Fruit fly (Drosophila melanogaster) whole organism, embryonic: ENCODE measurements around the gene LpR1.

Experiments used
- Atf3 ChIP-seq: fragments of 200-800 bp; sonication (Bioruptor generic); optimal IDR thresholded peaks from 3 replicates; lab custom pipeline; 2016; ENCODE audit warnings: missing biosample characterization, missing genetic modification characterization
- BtbVII ChIP-seq: fragments of 200-800 bp; sonication (Bioruptor generic); optimal IDR thresholded peaks from 3 replicates; lab custom pipeline; 2017; ENCODE audit warnings: missing biosample characterization, mild to moderate bottlenecking, missing genetic modification characterization
- CG10654 ChIP-seq: fragments of 200-800 bp; sonication (Bioruptor generic); optimal IDR thresholded peaks from 2 replicates; lab custom pipeline; 2016; ENCODE audit warnings: missing biosample characterization, missing genetic modification characterization
- CG10979 ChIP-seq: fragments of 200-800 bp; sonication (Bioruptor generic); optimal IDR thresholded peaks from 2 replicates; lab custom pipeline; 2018; ENCODE audit warnings: missing biosample characterization, mild to moderate bottlenecking, missing genetic modification characterization, moderate library complexity
- CG11247 ChIP-seq: fragments of 200-800 bp; sonication (Bioruptor generic); IDR thresholded peaks from 2 replicates; pipeline ENCODE4 v1.3.6; 2022; ENCODE audit warnings: missing biosample characterization, missing genetic modification characterization
- CG11695 ChIP-seq: fragments of 200-800 bp; sonication (Bioruptor generic); IDR thresholded peaks from 3 replicates; pipeline ENCODE4 v1.3.6; 2022; ENCODE audit warnings: missing biosample characterization, missing genetic modification characterization
- CG11696 ChIP-seq: fragments of 200-800 bp; sonication (Bioruptor generic); IDR thresholded peaks from 2 replicates; pipeline ENCODE4 v1.3.6; 2022; ENCODE audit warnings: missing biosample characterization, missing genetic modification characterization
- CG1529 ChIP-seq: fragments of 200-800 bp; sonication (Bioruptor generic); optimal IDR thresholded peaks from 3 replicates; lab custom pipeline; 2018; ENCODE audit warnings: missing biosample characterization, missing genetic modification characterization
- CG17568 ChIP-seq: fragments of 200-800 bp; sonication (Bioruptor generic); optimal IDR thresholded peaks from 2 replicates; lab custom pipeline; 2018; ENCODE audit warnings: missing biosample characterization, mild to moderate bottlenecking, missing genetic modification characterization, moderate library complexity
- CG30020 ChIP-seq: fragments of 200-800 bp; optimal IDR thresholded peaks from 2 replicates; lab custom pipeline; 2019; ENCODE audit warnings: missing biosample characterization, mild to moderate bottlenecking, missing genetic modification characterization, moderate library complexity
- CG3838 ChIP-seq: fragments of 200-800 bp; sonication (Bioruptor generic); optimal IDR thresholded peaks from 3 replicates; lab custom pipeline; 2016; ENCODE audit warnings: missing biosample characterization, missing genetic modification characterization
- CG3847 ChIP-seq: fragments of 200-800 bp; sonication (Bioruptor generic); IDR thresholded peaks from 2 replicates; pipeline ENCODE4 v1.3.6; 2022; ENCODE audit warnings: missing biosample characterization, missing genetic modification characterization
- CG6654 ChIP-seq: fragments of 200-800 bp; sonication (Bioruptor generic); optimal IDR thresholded peaks from 2 replicates; lab custom pipeline; 2017; ENCODE audit warnings: missing biosample characterization, mild to moderate bottlenecking, missing genetic modification characterization
- CG7963 ChIP-seq: fragments of 200-800 bp; sonication (Bioruptor generic); IDR thresholded peaks from 3 replicates; pipeline ENCODE4 v1.3.6; 2022; ENCODE audit warnings: missing biosample characterization, missing genetic modification characterization; ENCODE audit not compliant: partially characterized antibody
- CG9727 ChIP-seq: fragments of 200-800 bp; sonication (Bioruptor generic); optimal IDR thresholded peaks from 3 replicates; lab custom pipeline; 2017; ENCODE audit warnings: missing biosample characterization, mild to moderate bottlenecking, missing genetic modification characterization
- CTCF ChIP-seq: fragments of 200-800 bp; sonication (Bioruptor generic); optimal IDR thresholded peaks from 2 replicates; lab custom pipeline; 2017; ENCODE audit warnings: missing biosample characterization, mild to moderate bottlenecking, missing genetic modification characterization, moderate library complexity
- CoRest ChIP-seq: fragments of 200-800 bp; sonication (Bioruptor generic); optimal IDR thresholded peaks from 3 replicates; lab custom pipeline; 2018; ENCODE audit warnings: missing biosample characterization, mild to moderate bottlenecking, missing genetic modification characterization, moderate library complexity
- E2f2 ChIP-seq: fragments of 200-800 bp; sonication (Bioruptor generic); IDR thresholded peaks from 2 replicates; pipeline ENCODE4 v1.3.6; 2022; ENCODE audit warnings: missing biosample characterization, missing genetic modification characterization
- Fer2 ChIP-seq: fragments of 200-800 bp; sonication (Bioruptor generic); optimal IDR thresholded peaks from 2 replicates; lab custom pipeline; 2018; ENCODE audit warnings: missing biosample characterization, mild to moderate bottlenecking, missing genetic modification characterization, moderate library complexity
- Fer3 ChIP-seq: fragments of 200-800 bp; sonication (Bioruptor generic); optimal IDR thresholded peaks from 2 replicates; lab custom pipeline; 2018; ENCODE audit warnings: missing biosample characterization, mild to moderate bottlenecking, missing genetic modification characterization, moderate library complexity
- GATAe ChIP-seq: fragments of 200-800 bp; sonication (Bioruptor generic); conservative IDR thresholded peaks from 2 replicates; pipeline ENCODE4 v1.3.6; 2022; ENCODE audit warnings: missing biosample characterization, missing genetic modification characterization
- Hey ChIP-seq: fragments of 200-800 bp; sonication (Bioruptor generic); optimal IDR thresholded peaks from 3 replicates; lab custom pipeline; 2018; ENCODE audit warnings: missing biosample characterization, mild to moderate bottlenecking, missing genetic modification characterization
- Hmr ChIP-seq: fragments of 200-800 bp; sonication (Bioruptor generic); optimal IDR thresholded peaks from 3 replicates; lab custom pipeline; 2017; ENCODE audit warnings: mild to moderate bottlenecking, missing biosample characterization, missing genetic modification reagents, missing genetic modification characterization
- MTF-1 ChIP-seq: fragments of 200-800 bp; sonication (Bioruptor generic); optimal IDR thresholded peaks from 2 replicates; lab custom pipeline; 2018; ENCODE audit warnings: missing biosample characterization, mild to moderate bottlenecking, missing genetic modification characterization, borderline replicate concordance
- Med ChIP-seq: fragments of 200-800 bp; sonication (Bioruptor generic); peaks from one replicate; lab custom pipeline; 2016; ENCODE audit warnings: missing biosample characterization, missing genetic modification characterization, mild to moderate bottlenecking, inconsistent platforms, moderate library complexity
- Optix ChIP-seq: fragments of 200-800 bp; sonication (Bioruptor generic); IDR thresholded peaks from 3 replicates; pipeline ENCODE4 v1.3.6; 2022; ENCODE audit warnings: missing biosample characterization, missing genetic modification characterization
- Pdp1 ChIP-seq, 2 experiments: fragments of 200-800 bp; sonication (Bioruptor generic); optimal IDR thresholded peaks; 3 replicates each; lab custom pipeline; 2016; ENCODE audit warnings: missing biosample characterization in 2 of 2, missing genetic modification characterization in 2 of 2, mild to moderate bottlenecking in 1 of 2, moderate library complexity in 1 of 2
- Rfx ChIP-seq: fragments of 200-800 bp; sonication (Bioruptor generic); IDR thresholded peaks from 2 replicates; pipeline ENCODE4 v1.3.6; 2022; ENCODE audit warnings: missing biosample characterization, missing genetic modification characterization
- Spps ChIP-seq: fragments of 200-800 bp; sonication (Bioruptor generic); optimal IDR thresholded peaks from 2 replicates; lab custom pipeline; 2018; ENCODE audit warnings: missing biosample characterization, mild to moderate bottlenecking, missing genetic modification characterization
- Xbp1 ChIP-seq: fragments of 200-800 bp; sonication (Bioruptor generic); optimal IDR thresholded peaks from 3 replicates; lab custom pipeline; 2016; ENCODE audit warnings: missing biosample characterization, mild to moderate bottlenecking, missing genetic modification characterization
- al ChIP-seq: fragments of 200-800 bp; sonication (Bioruptor generic); IDR thresholded peaks from 2 replicates; pipeline ENCODE4 v1.3.6; 2022; ENCODE audit warnings: missing biosample characterization, missing genetic modification characterization
- bowl ChIP-seq: fragments of 200-800 bp; sonication (Bioruptor generic); IDR thresholded peaks from 2 replicates; pipeline ENCODE4 v1.3.6; 2022; ENCODE audit warnings: missing biosample characterization, missing genetic modification characterization
- croc ChIP-seq: fragments of 200-800 bp; sonication (Bioruptor generic); conservative IDR thresholded peaks from 3 replicates; pipeline ENCODE4 v1.3.6; 2022; ENCODE audit warnings: missing biosample characterization, missing genetic modification characterization
- dmrt99B ChIP-seq: fragments of 200-800 bp; sonication (Bioruptor generic); optimal IDR thresholded peaks from 2 replicates; lab custom pipeline; 2018; ENCODE audit warnings: missing biosample characterization, mild to moderate bottlenecking, missing genetic modification characterization, moderate library complexity
- gcm2 ChIP-seq: fragments of 200-800 bp; sonication (Bioruptor generic); optimal IDR thresholded peaks from 2 replicates; lab custom pipeline; 2016; ENCODE audit warnings: missing biosample characterization, missing genetic modification characterization
- gem ChIP-seq: fragments of 200-800 bp; sonication (Bioruptor generic); optimal IDR thresholded peaks from 2 replicates; lab custom pipeline; 2019; ENCODE audit warnings: missing biosample characterization, mild to moderate bottlenecking, missing genetic modification characterization, moderate library complexity
- gro ChIP-seq: fragments of 200-800 bp; sonication (Bioruptor generic); optimal IDR thresholded peaks from 2 replicates; lab custom pipeline; 2016; ENCODE audit warnings: missing biosample characterization, missing genetic modification characterization
- jumu ChIP-seq: fragments of 200-800 bp; sonication (Bioruptor generic); optimal IDR thresholded peaks from 3 replicates; lab custom pipeline; 2016; ENCODE audit warnings: missing biosample characterization, missing genetic modification characterization
- kay ChIP-seq: fragments of 200-800 bp; sonication (Bioruptor generic); optimal IDR thresholded peaks from 2 replicates; lab custom pipeline; 2016; ENCODE audit warnings: missing biosample characterization, missing genetic modification characterization
- oc ChIP-seq: fragments of 200-800 bp; sonication (Bioruptor generic); optimal IDR thresholded peaks from 2 replicates; lab custom pipeline; 2018; ENCODE audit warnings: missing biosample characterization, mild to moderate bottlenecking, missing genetic modification characterization, moderate library complexity
- pb ChIP-seq: fragments of 200-800 bp; sonication (Bioruptor generic); optimal IDR thresholded peaks from 3 replicates; lab custom pipeline; 2016; ENCODE audit warnings: missing biosample characterization, missing genetic modification characterization
- pros ChIP-seq: fragments of 200-800 bp; sonication (Bioruptor generic); optimal IDR thresholded peaks from 3 replicates; lab custom pipeline; 2019; ENCODE audit warnings: missing biosample characterization, mild to moderate bottlenecking, missing genetic modification characterization, moderate library complexity
- psq ChIP-seq: fragments of 200-800 bp; sonication (Bioruptor generic); optimal IDR thresholded peaks from 2 replicates; lab custom pipeline; 2017; ENCODE audit warnings: missing biosample characterization, missing genetic modification characterization
- sd ChIP-seq: fragments of 200-800 bp; sonication (Bioruptor generic); optimal IDR thresholded peaks from 3 replicates; lab custom pipeline; 2018; ENCODE audit warnings: missing biosample characterization, mild to moderate bottlenecking, missing genetic modification characterization, moderate library complexity
- ssp ChIP-seq: fragments of 200-800 bp; sonication (Bioruptor generic); IDR thresholded peaks from 2 replicates; pipeline ENCODE4 v1.3.6; 2022; ENCODE audit warnings: missing biosample characterization, missing genetic modification characterization

LpR1 gene

DNA sequence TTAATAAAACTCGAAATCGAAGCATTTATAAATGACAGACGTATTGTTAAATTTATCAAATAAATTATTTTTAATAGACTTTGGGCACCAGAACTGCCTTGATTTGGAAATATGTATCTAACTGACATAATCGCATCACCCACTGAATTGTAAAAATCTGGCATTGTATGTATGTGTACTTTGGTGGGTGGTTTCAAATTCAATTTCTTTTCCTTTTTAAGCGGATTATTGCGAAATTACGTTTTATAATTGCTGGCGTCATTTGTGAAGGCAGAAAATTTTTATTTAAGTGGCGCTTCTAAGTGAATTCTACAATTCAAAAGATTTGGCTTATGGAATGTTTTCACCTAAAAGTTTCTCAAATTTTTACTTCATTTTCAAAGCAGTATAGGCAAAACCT lies 15.3 kb upstream of the LpR1 start, which contains the start of gene CG4956:
Gene CG4956, minus strand, starts transcription at position 101 of the 400 bp plus-strand sequence.
- TF ChIP-seq Rfx (no peak), gro (no peak), CG1529 (GFP tag; lab: Kevin White, UChicago) (no peak), kay (no peak)

- TF ChIP-seq bowl (GFP tag; lab: Robert Waterston, UW) (no peak), MTF-1 (no peak), CG7963 (GFP tag; lab: Robert Waterston, UW) (no peak), Fer2 (tag; lab: Kevin White, UChicago) (no peak), Spps (no peak), Optix (no peak), pb (GFP tag; lab: Kevin White, UChicago) (no peak), jumu (GFP tag; lab: Kevin White, UChicago) (no peak), gcm2 (GFP tag; lab: Kevin White, UChicago) (no peak), pros (GFP tag; lab: Kevin White, UChicago) (no peak), Atf3 (GFP tag; lab: Kevin White, UChicago) (no peak)
Observed at dm6 chr3R:25777098-25777497, 14.2 kb upstream of the LpR1 start, which contains the start of gene CG17195. Gene CG17195 (minus strand): TSS chr3R:25777198.

DNA sequence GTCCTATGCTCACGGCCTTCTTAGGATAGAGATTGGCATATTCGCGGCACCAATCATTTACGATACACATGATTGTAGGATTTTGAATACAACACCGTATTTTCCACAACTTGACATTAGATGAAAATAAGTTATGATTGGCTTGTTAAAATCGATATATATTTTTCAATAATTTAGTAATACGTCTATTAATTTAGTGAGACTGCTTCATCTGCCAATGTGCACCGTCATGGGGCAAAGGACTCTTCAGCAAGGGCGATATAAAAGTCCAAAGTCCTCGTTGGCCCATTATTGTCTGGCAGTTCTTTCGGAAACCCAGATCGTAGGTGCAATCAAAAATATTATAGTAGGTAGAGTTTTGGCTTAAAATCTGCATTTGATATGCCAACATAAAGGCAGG lies 13.2 kb upstream of the LpR1 start, which contains the start of gene CG17196:
Gene CG17196, minus strand, starts transcription at position 101 of the 400 bp plus-strand sequence.
- no peak for TF ChIP-seq Hey
- TF ChIP-seq CG17568: no peak
- no peak for TF ChIP-seq croc (GFP tag; lab: Robert Waterston, UW)
- no peak for TF ChIP-seq Pdp1 (GFP tag; optimal IDR thresholded peaks at IDR 0.05; lab: Kevin White, UChicago)
- TF ChIP-seq CG3838: no peak
- no peak for TF ChIP-seq CG9727 (GFP tag; lab: Kevin White, UChicago)
- no peak for TF ChIP-seq oc
- no peak for TF ChIP-seq dmrt99B (tag; lab: Kevin White, UChicago)
- TF ChIP-seq CG30020 (tag; lab: Kevin White, UChicago): no peak
- TF ChIP-seq CG10654 (GFP tag; lab: Kevin White, UChicago): no peak
- no peak for TF ChIP-seq sd (tag; lab: Kevin White, UChicago)
- TF ChIP-seq Fer3: no peak
- no peak for TF ChIP-seq GATAe (GFP tag; lab: Robert Waterston, UW)

DNA sequence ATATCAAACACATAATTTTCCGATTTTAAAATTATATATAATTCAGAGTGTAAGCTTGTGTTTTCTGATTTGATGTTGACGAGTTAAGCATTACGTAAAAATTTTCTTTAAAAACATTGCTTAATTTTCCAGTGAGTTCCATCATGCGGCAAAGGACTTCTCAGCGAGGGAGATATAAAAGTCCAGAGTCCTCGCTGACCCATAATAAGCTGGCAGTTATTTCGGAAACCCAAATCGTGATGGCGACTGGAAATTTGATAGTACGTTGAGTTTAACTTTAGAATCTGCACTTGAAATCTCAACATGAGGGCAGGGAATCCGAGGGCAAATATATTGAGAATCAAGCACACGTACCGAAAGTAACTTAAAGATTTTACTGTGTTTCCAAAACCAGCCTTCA lies 12.4 kb upstream of the LpR1 start, which contains the start of the genes CG17197 and CG17198:
Gene CG17197, minus strand, starts transcription at position 101 of the 400 bp plus-strand sequence.
Gene CG17198, minus strand, starts transcription at position 101 of the 400 bp plus-strand sequence.
- TF ChIP-seq CoRest (tag; lab: Kevin White, UChicago) (no peak), Xbp1 (GFP tag; lab: Kevin White, UChicago) (no peak), GATAe (GFP tag; lab: Robert Waterston, UW) (no peak), BtbVII (GFP tag; lab: Kevin White, UChicago) (no peak), CG10979 (no peak), CG3847 (no peak), psq (GFP tag; lab: Kevin White, UChicago) (no peak), gem (tag; lab: Kevin White, UChicago) (no peak), CG11695 (GFP tag; lab: Robert Waterston, UW) (no peak), al (no peak), ssp (no peak), CG11696 (GFP tag; lab: Robert Waterston, UW) (no peak), E2f2 (GFP tag; lab: Robert Waterston, UW) (no peak), Hmr (GFP tag; lab: Kevin White, UChicago) (no peak), CTCF (GFP tag; lab: Kevin White, UChicago) (no peak), CG6654 (no peak), Med (GFP tag; lab: Kevin White, UChicago) (no peak), CG11247 (GFP tag; lab: Robert Waterston, UW) (no peak)
- TF ChIP-seq, all 482 proteins: peak for 0
